Worm (Caenorhabditis elegans) whole organism, L1 larva: ENCODE measurements around the gene nlp-36.

Experiments used
- C16A3.4 ChIP-seq: fragments of 150-350 bp; optimal IDR thresholded peaks from 2 replicates; lab custom pipeline; 2014; ENCODE audit warnings: missing biosample characterization, missing genetic modification characterization
- C34B4.2 ChIP-seq: sonication (generic microtip); optimal IDR thresholded peaks from 2 replicates; lab custom pipeline; 2017; ENCODE audit warnings: mild to moderate bottlenecking, missing genetic modification characterization, missing compliant biosample characterization
- Y116A8C.19 ChIP-seq: sonication (generic microtip); optimal IDR thresholded peaks from 2 replicates; lab custom pipeline; 2016; ENCODE audit warnings: missing compliant biosample characterization, missing genetic modification characterization, borderline replicate concordance
- aha-1 ChIP-seq: fragments of 150-350 bp; optimal IDR thresholded peaks from 2 replicates; lab custom pipeline; 2014; ENCODE audit warnings: missing biosample characterization, missing genetic modification characterization
- ama-1 ChIP-seq: fragments of 150-350 bp; optimal IDR thresholded peaks from 2 replicates; lab custom pipeline; 2014
- ceh-63 ChIP-seq: fragments of 200-800 bp; sonication (Bioruptor generic); optimal IDR thresholded peaks from 2 replicates; lab custom pipeline; 2018; ENCODE audit warnings: mild to moderate bottlenecking, missing genetic modification characterization, missing compliant biosample characterization
- ceh-8 ChIP-seq: fragments of 200-800 bp; sonication (Bioruptor generic); optimal IDR thresholded peaks from 2 replicates; lab custom pipeline; 2018; ENCODE audit warnings: mild to moderate bottlenecking, missing genetic modification characterization, moderate library complexity, missing compliant biosample characterization
- ceh-88 ChIP-seq: fragments of 200-800 bp; sonication (Bioruptor generic); IDR thresholded peaks from 2 replicates; pipeline ENCODE4 v1.3.6; 2022; ENCODE audit warnings: missing genetic modification characterization, missing compliant biosample characterization
- ces-1 ChIP-seq: fragments of 150-350 bp; optimal IDR thresholded peaks from 2 replicates; lab custom pipeline; 2014; ENCODE audit warnings: missing biosample characterization, missing genetic modification reagents, missing genetic modification characterization
- dpl-1 ChIP-seq, 3 experiments: fragments of 150-350 bp in 2 of 3; sonication (generic microtip) in 1 of 3; optimal IDR thresholded peaks; 2 replicates each; lab custom pipeline; 2014 to 2017; ENCODE audit warnings: missing biosample characterization in 3 of 3, missing genetic modification characterization in 3 of 3, missing genetic modification reagents in 3 of 3
- efl-1 ChIP-seq, 4 experiments: fragments of 150-350 bp; optimal IDR thresholded peaks in 3 of 4; peaks in 1 of 4; 1 replicate in 1 of 4; 2 replicates in 3 of 4; lab custom pipeline; 2014; ENCODE audit warnings: missing biosample characterization in 2 of 4, missing genetic modification characterization in 2 of 4, missing genetic modification reagents in 2 of 4
- efl-3 ChIP-seq: fragments of 200-800 bp; sonication (Bioruptor generic); optimal IDR thresholded peaks from 2 replicates; lab custom pipeline; 2018; ENCODE audit warnings: mild to moderate bottlenecking, missing genetic modification characterization, missing compliant biosample characterization
- egl-13 ChIP-seq: sonication (generic microtip); optimal IDR thresholded peaks from 2 replicates; lab custom pipeline; 2016; ENCODE audit warnings: missing genotype, missing genetic modification reagents, missing genetic modification characterization, missing compliant biosample characterization
- egl-27 ChIP-seq, 2 experiments: fragments of 150-350 bp in 1 of 2; sonication (generic microtip); optimal IDR thresholded peaks; 3 replicates each; lab custom pipeline; 2017 to 2018; ENCODE audit warnings: missing biosample characterization in 2 of 2, missing genetic modification characterization in 2 of 2, missing genetic modification reagents in 2 of 2
- elt-2 ChIP-seq: sonication (generic microtip); optimal IDR thresholded peaks from 2 replicates; lab custom pipeline; 2016; ENCODE audit warnings: missing genetic modification characterization, mild to moderate bottlenecking, inconsistent platforms, missing compliant biosample characterization, missing genetic modification reagents
- elt-3 ChIP-seq, 6 experiments: fragments of 150-350 bp in 1 of 6; sonication (generic microtip); optimal IDR thresholded peaks; 2 replicates each; lab custom pipeline; 2017 to 2018; ENCODE audit warnings: missing biosample characterization in 6 of 6, missing genetic modification characterization in 6 of 6, inconsistent platforms in 1 of 6
- ets-5 ChIP-seq: fragments of 200-800 bp; sonication (Bioruptor generic); IDR thresholded peaks from 2 replicates; pipeline ENCODE4 v1.3.6; 2022; ENCODE audit warnings: missing genetic modification characterization, missing compliant biosample characterization
- fkh-4 ChIP-seq: sonication (generic microtip); optimal IDR thresholded peaks from 2 replicates; lab custom pipeline; 2016; ENCODE audit warnings: missing compliant biosample characterization, missing genetic modification characterization, borderline replicate concordance
- fkh-8 ChIP-seq: sonication (generic microtip); optimal IDR thresholded peaks from 2 replicates; lab custom pipeline; 2016; ENCODE audit warnings: mild to moderate bottlenecking, missing genetic modification characterization, missing compliant biosample characterization
- fos-1 ChIP-seq: fragments of 150-350 bp; optimal IDR thresholded peaks from 2 replicates; lab custom pipeline; 2014; ENCODE audit warnings: missing biosample characterization, missing genetic modification characterization
- grh-1 ChIP-seq: fragments of 200-800 bp; sonication (Bioruptor generic); IDR thresholded peaks from 2 replicates; pipeline ENCODE4 v1.3.6; 2022; ENCODE audit warnings: missing genetic modification reagents, missing genetic modification characterization, missing compliant biosample characterization
- hlh-17 ChIP-seq: fragments of 200-800 bp; sonication (Bioruptor generic); optimal IDR thresholded peaks from 2 replicates; lab custom pipeline; 2018; ENCODE audit warnings: missing genetic modification characterization, mild to moderate bottlenecking, missing compliant biosample characterization, moderate library complexity, borderline replicate concordance
- hlh-4 ChIP-seq: sonication (generic microtip); optimal IDR thresholded peaks from 2 replicates; lab custom pipeline; 2016; ENCODE audit warnings: mild to moderate bottlenecking, missing genetic modification characterization, missing compliant biosample characterization
- isw-1 ChIP-seq: fragments of 200-800 bp; sonication (Bioruptor generic); IDR thresholded peaks from 2 replicates; pipeline ENCODE4 v1.3.6; 2022; ENCODE audit warnings: missing genetic modification characterization, missing compliant biosample characterization
- jun-1 ChIP-seq: fragments of 150-350 bp; optimal IDR thresholded peaks from 2 replicates; lab custom pipeline; 2014; ENCODE audit warnings: missing biosample characterization, missing genetic modification reagents, missing genetic modification characterization
- lin-13 ChIP-seq: fragments of 150-350 bp; optimal IDR thresholded peaks from 2 replicates; lab custom pipeline; 2014; ENCODE audit warnings: missing biosample characterization, missing genetic modification reagents, missing genetic modification characterization
- lin-14 ChIP-seq: fragments of 200-800 bp; sonication (Bioruptor generic); optimal IDR thresholded peaks from 2 replicates; lab custom pipeline; 2018; ENCODE audit warnings: mild to moderate bottlenecking, missing genetic modification characterization, moderate library complexity, missing compliant biosample characterization
- lin-15B ChIP-seq: fragments of 150-350 bp; sonication (generic microtip); optimal IDR thresholded peaks from 3 replicates; lab custom pipeline; 2014; ENCODE audit warnings: missing biosample characterization, missing genetic modification characterization
- lin-35 ChIP-seq, 2 experiments: fragments of 150-350 bp; optimal IDR thresholded peaks; 2 replicates each; lab custom pipeline; 2014; ENCODE audit warnings: missing biosample characterization in 2 of 2, missing genetic modification characterization in 2 of 2, missing genetic modification reagents in 2 of 2
- lsy-2 ChIP-seq, 2 experiments: fragments of 150-350 bp; optimal IDR thresholded peaks; 2 replicates each; lab custom pipeline; 2014; ENCODE audit warnings: missing biosample characterization in 2 of 2, missing genetic modification characterization in 2 of 2
- mab-9 ChIP-seq: fragments of 200-800 bp; sonication (Bioruptor generic); IDR thresholded peaks from 2 replicates; pipeline ENCODE4 v1.3.6; 2022; ENCODE audit warnings: missing genetic modification reagents, missing genetic modification characterization, missing compliant biosample characterization
- nhr-11 ChIP-seq: fragments of 150-350 bp; optimal IDR thresholded peaks from 2 replicates; lab custom pipeline; 2014; ENCODE audit warnings: missing biosample characterization, missing genetic modification characterization
- nhr-12 ChIP-seq: sonication (generic microtip); optimal IDR thresholded peaks from 2 replicates; lab custom pipeline; 2017; ENCODE audit warnings: missing biosample characterization, missing genetic modification characterization
- nhr-20 ChIP-seq: sonication (generic microtip); optimal IDR thresholded peaks from 2 replicates; lab custom pipeline; 2016; ENCODE audit warnings: mild to moderate bottlenecking, missing genetic modification characterization, missing compliant biosample characterization
- nhr-47 ChIP-seq: sonication (generic microtip); optimal IDR thresholded peaks from 2 replicates; lab custom pipeline; 2016; ENCODE audit warnings: mild to moderate bottlenecking, missing genetic modification characterization, moderate library complexity, missing compliant biosample characterization
- nhr-71 ChIP-seq: sonication (generic microtip); optimal IDR thresholded peaks from 2 replicates; lab custom pipeline; 2016; ENCODE audit warnings: mild to moderate bottlenecking, missing genetic modification characterization, moderate library complexity, missing compliant biosample characterization
- nhr-76 ChIP-seq: sonication (generic microtip); optimal IDR thresholded peaks from 2 replicates; lab custom pipeline; 2017; ENCODE audit warnings: missing biosample characterization, missing genetic modification characterization
- nhr-77 ChIP-seq: fragments of 150-350 bp; optimal IDR thresholded peaks from 2 replicates; lab custom pipeline; 2014; ENCODE audit warnings: missing biosample characterization, missing genetic modification characterization
- nhr-85 ChIP-seq: sonication (generic microtip); peaks from one replicate; lab custom pipeline; 2016; ENCODE audit warnings: missing genetic modification characterization, inconsistent platforms, missing compliant biosample characterization
- pag-3 ChIP-seq: sonication (generic microtip); optimal IDR thresholded peaks from 2 replicates; lab custom pipeline; 2017; ENCODE audit warnings: missing genetic modification characterization, mild to moderate bottlenecking, missing compliant biosample characterization, antibody characterized with exemption, borderline replicate concordance; ENCODE audit not compliant: insufficient read depth
- rnt-1 ChIP-seq: sonication (generic microtip); optimal IDR thresholded peaks from 2 replicates; lab custom pipeline; 2016; ENCODE audit warnings: mild to moderate bottlenecking, missing genetic modification characterization, moderate library complexity, missing compliant biosample characterization
- skn-1 ChIP-seq: fragments of 150-350 bp; optimal IDR thresholded peaks from 2 replicates; lab custom pipeline; 2014; ENCODE audit warnings: missing biosample characterization, missing genetic modification characterization
- snu-23 ChIP-seq: sonication (generic microtip); optimal IDR thresholded peaks from 2 replicates; lab custom pipeline; 2016; ENCODE audit warnings: missing genetic modification characterization, missing compliant biosample characterization
- sox-4 ChIP-seq: sonication (generic microtip); optimal IDR thresholded peaks from 2 replicates; lab custom pipeline; 2016; ENCODE audit warnings: missing genetic modification characterization, missing compliant biosample characterization
- sptf-1 ChIP-seq: fragments of 150-350 bp; optimal IDR thresholded peaks from 2 replicates; lab custom pipeline; 2014; ENCODE audit warnings: missing biosample characterization, missing genetic modification characterization
- swsn-7 ChIP-seq: sonication (generic microtip); optimal IDR thresholded peaks from 2 replicates; lab custom pipeline; 2016; ENCODE audit warnings: missing genetic modification characterization, missing compliant biosample characterization
- tlp-1 ChIP-seq: fragments of 150-350 bp; optimal IDR thresholded peaks from 2 replicates; lab custom pipeline; 2014; ENCODE audit warnings: missing biosample characterization, missing genetic modification characterization
- unc-130 ChIP-seq: fragments of 150-350 bp; optimal IDR thresholded peaks from 2 replicates; lab custom pipeline; 2017; ENCODE audit warnings: missing biosample characterization, missing genetic modification characterization, inconsistent platforms
- unc-86 ChIP-seq: sonication (generic microtip); optimal IDR thresholded peaks from 2 replicates; lab custom pipeline; 2016; ENCODE audit warnings: missing genetic modification characterization, missing compliant biosample characterization
- xbp-1 ChIP-seq: sonication (generic microtip); optimal IDR thresholded peaks from 2 replicates; lab custom pipeline; 2016; ENCODE audit warnings: missing genetic modification characterization, missing compliant biosample characterization
- zag-1 ChIP-seq: fragments of 150-350 bp; optimal IDR thresholded peaks from 2 replicates; lab custom pipeline; 2014; ENCODE audit warnings: missing biosample characterization, missing genetic modification characterization

Gene nlp-36

ce11 chrIII:9455980-9456658 is 32.4 kb upstream of the nlp-36 start, which contains the start of the genes rheb-1 and spk-1 (continued):
- TF ChIP-seq dpl-1 (GFP tag; optimal IDR thresholded peaks at IDR 0.05; lab: Kevin White, UChicago) = peak; percentile 63 to 76 (median 75)
- no peak for TF ChIP-seq Y116A8C.19 (tag; lab: Kevin White, UChicago)
- TF ChIP-seq ceh-63 (GFP tag; lab: Kevin White, UChicago) = no peak
- peak; percentile 94 for TF ChIP-seq lin-14 (GFP tag; lab: Kevin White, UChicago)
- TF ChIP-seq fkh-4 = peak; percentile 32
- TF ChIP-seq sox-4 (tag; lab: Kevin White, UChicago) = peak; percentile 8
- peak; percentile 83 to 89 for TF ChIP-seq lin-35 (GFP tag; optimal IDR thresholded peaks at IDR 0.05; lab: Kevin White, UChicago)
- peak; percentile 11 for TF ChIP-seq aha-1 (tag; lab: Kevin White, UChicago)
- peak; percentile 86 for TF ChIP-seq jun-1 (tag; lab: Kevin White, UChicago)
- peak; percentile 93 for TF ChIP-seq snu-23 (GFP tag; lab: Kevin White, UChicago)
- TF ChIP-seq egl-27 (tag; optimal IDR thresholded peaks at IDR 0.05; lab: Kevin White, UChicago) = no peak
- peak; percentile 76 for TF ChIP-seq nhr-77 (tag; lab: Kevin White, UChicago)
- peak; percentile 61 for TF ChIP-seq lin-15B (tag; lab: Kevin White, UChicago)
- TF ChIP-seq ces-1 (GFP tag; lab: Kevin White, UChicago) = no peak
- no peak for TF ChIP-seq sptf-1
- TF ChIP-seq hlh-17 (GFP tag; lab: Kevin White, UChicago) = no peak
- peak; percentile 97 for TF ChIP-seq elt-2 (tag; lab: Kevin White, UChicago)
- TF ChIP-seq tlp-1 (tag; lab: Kevin White, UChicago) = no peak
- peak; percentile 83 for TF ChIP-seq skn-1
- TF ChIP-seq fos-1 (tag; lab: Kevin White, UChicago) = peak; percentile 77
- TF ChIP-seq isw-1 = peak; percentile 80
- TF ChIP-seq unc-86 = peak; percentile 82
- peak; percentile 81 for TF ChIP-seq unc-130
- peak; percentile 58 for TF ChIP-seq nhr-11
- TF ChIP-seq egl-13 (tag; lab: Kevin White, UChicago) = peak; percentile 82
- TF ChIP-seq efl-3 (GFP tag; lab: Kevin White, UChicago) = no peak
- TF ChIP-seq hlh-4 (tag; lab: Kevin White, UChicago) = no peak
- peak; percentile 92 for TF ChIP-seq nhr-85 (tag; lab: Kevin White, UChicago)
- peak in 3 of 6 experiments; percentile 54 to 62 (median 59) for TF ChIP-seq elt-3 (tag; optimal IDR thresholded peaks at IDR 0.05; lab: Kevin White, UChicago)
- TF ChIP-seq ceh-88 (GFP tag; lab: Robert Waterston, UW) = peak; percentile 69; the same call in 1 of the 2 replicates
- peak; percentile 87 for TF ChIP-seq xbp-1
- TF ChIP-seq nhr-12 (tag; lab: Kevin White, UChicago) = no peak
- TF ChIP-seq rnt-1 (tag; lab: Kevin White, UChicago) = peak; percentile 92
- TF ChIP-seq fkh-8 = peak; percentile 94
- TF ChIP-seq nhr-71 (tag; lab: Kevin White, UChicago) = peak; percentile 95
- TF ChIP-seq zag-1 (tag; lab: Kevin White, UChicago) = no peak
- TF ChIP-seq C16A3.4 (tag; lab: Kevin White, UChicago) = peak; percentile 84
- TF ChIP-seq lin-13 (GFP tag; lab: Kevin White, UChicago) = peak; percentile 79
- TF ChIP-seq pag-3 = no peak
- peak; percentile 99 for TF ChIP-seq lsy-2 (tag; optimal IDR thresholded peaks at IDR 0.05; lab: Kevin White, UChicago)
- peak; percentile 14 for TF ChIP-seq ceh-8 (GFP tag; lab: Kevin White, UChicago)
- peak; percentile 90 for TF ChIP-seq swsn-7 (tag; lab: Kevin White, UChicago)
- peak; percentile 90 for TF ChIP-seq nhr-47 (tag; lab: Kevin White, UChicago)
- peak; percentile 50 for TF ChIP-seq grh-1 (GFP tag; lab: Robert Waterston, UW)
- peak; percentile 93 for TF ChIP-seq nhr-20 (tag; lab: Kevin White, UChicago)
- peak; percentile 83 to 84 for TF ChIP-seq efl-1 (optimal IDR thresholded peaks at IDR 0.05; lab: Kevin White, UChicago)
- peak; percentile 69 to 97 for TF ChIP-seq efl-1 (GFP tag; optimal IDR thresholded peaks at IDR 0.05 in 1 of 2; lab: Kevin White, UChicago)
- no peak for TF ChIP-seq nhr-76
- no peak for TF ChIP-seq C34B4.2
- TF ChIP-seq mab-9 = peak; percentile 60
- no peak for TF ChIP-seq ets-5 (GFP tag; lab: Robert Waterston, UW)
- TF ChIP-seq ama-1 (lab: Kevin White, UChicago) = peak; percentile 48
